Fruit fly (Drosophila melanogaster): ENCODE measurements around the gene CG46523.

DNA sequence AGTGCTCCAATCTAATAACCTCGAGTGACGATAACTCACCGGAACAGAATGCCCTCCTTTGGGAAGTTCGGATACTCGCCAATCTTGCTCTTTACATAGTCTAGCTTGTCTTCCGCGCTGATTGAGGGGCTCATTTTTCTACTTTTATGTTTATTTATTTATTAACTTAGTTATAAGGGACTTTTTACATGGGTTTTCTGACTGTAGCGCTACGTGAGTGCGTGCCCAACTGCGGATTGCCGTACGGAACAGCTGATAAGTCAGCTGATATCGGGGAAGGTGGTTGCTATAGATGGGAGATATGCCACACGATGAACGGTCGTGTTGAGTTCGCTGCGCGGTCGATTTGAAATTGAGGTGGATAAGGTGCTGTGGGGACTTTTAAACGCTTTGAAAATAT, 54.3 kb downstream of the CG46523 start, which contains the start of gene Aprt:
- TF ChIP-seq ttk (optimal IDR thresholded peaks at IDR 0.05), result no peak
- no peak for TF ChIP-seq h (optimal IDR thresholded peaks at IDR 0.05)
- no peak for TF ChIP-seq Myc (optimal IDR thresholded peaks at IDR 0.05)
- no peak for TF ChIP-seq psq (optimal IDR thresholded peaks at IDR 0.05)
- TF ChIP-seq Sin3A (optimal IDR thresholded peaks at IDR 0.05), result no peak
- TF ChIP-seq insv (optimal IDR thresholded peaks at IDR 0.05), result no peak
